Worm (Caenorhabditis elegans) whole organism, L4/young adult: ENCODE measurements around the gene Y75B7AR.1.

ENCODE experiments used
- W03F9.2 ChIP-seq: fragments of 150-350 bp; optimal IDR thresholded peaks from 2 replicates; lab custom pipeline; 2014; ENCODE audit warnings: missing biosample characterization, missing genetic modification characterization
- him-1 ChIP-seq: sonication (generic microtip); optimal IDR thresholded peaks from 2 replicates; lab custom pipeline; 2016; ENCODE audit warnings: missing genotype, missing genetic modification reagents, missing genetic modification characterization, missing compliant biosample characterization

DNA sequence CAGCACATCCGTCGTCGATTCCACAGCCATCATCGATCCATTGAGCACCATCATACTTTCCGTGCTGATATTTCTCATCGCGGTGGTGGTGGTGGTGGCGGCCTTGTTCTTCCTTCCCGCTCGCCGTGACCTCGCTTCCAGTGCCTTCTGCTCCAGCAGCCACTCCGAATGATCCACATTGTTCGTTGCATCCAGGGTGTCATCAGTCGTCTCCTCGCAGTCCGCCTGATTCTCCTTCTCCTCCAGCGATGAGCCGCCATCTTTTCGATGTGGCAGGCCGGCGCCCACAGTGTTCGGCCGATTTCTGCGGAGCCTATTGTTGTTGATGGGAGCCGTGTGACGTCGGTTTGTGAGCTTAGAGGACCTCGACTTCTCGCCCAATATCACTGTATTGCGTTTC, 14.8 kb downstream of the Y75B7AR.1 start:
- TF ChIP-seq him-1: no peak
- no peak for TF ChIP-seq W03F9.2 (tag; lab: Kevin White, UChicago)
